3 worm cellular contexts compared by ENCODE assay signal in the genomic region with DNA sequence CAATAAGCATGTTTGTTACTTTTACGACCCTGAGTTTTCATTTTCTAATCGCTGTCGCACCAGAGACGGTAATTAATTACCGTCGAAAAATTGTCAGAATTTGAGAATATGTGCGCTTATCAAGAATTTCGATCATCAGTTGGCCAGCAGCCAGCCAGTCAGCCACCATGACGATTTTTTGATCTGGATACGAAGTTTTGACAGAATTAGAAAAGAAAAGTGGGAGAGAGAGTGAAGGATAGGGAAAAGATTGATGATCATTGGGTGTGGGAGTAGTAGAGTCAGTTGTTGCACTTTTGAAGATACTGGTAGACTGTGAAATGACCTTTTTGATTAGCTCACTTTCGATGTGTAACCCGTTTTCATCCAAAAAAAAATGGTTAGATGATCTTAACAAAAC.
A peak's percentile ranks its signal among the peaks of the same experiment; 100 is the strongest.
TF ChIP-seq lines count a peak whose summit lies in the region.

No protein-coding gene starts in this region.

TF ChIP-seq in whole organism, L1 larva, 84 proteins besides CTCF, POLR2A, EP300 and RAD21 (continued from another document):
- TF ChIP-seq mef-2 (tag; optimal IDR thresholded peaks at IDR 0.05; lab: Kevin White, UChicago) = peak; percentile 21
- TF ChIP-seq snu-23 (GFP tag; optimal IDR thresholded peaks at IDR 0.05; lab: Kevin White, UChicago) = peak; percentile 60
- no peak for TF ChIP-seq nhr-76 (tag; optimal IDR thresholded peaks at IDR 0.05; lab: Kevin White, UChicago)
- TF ChIP-seq nhr-85 (tag; lab: Kevin White, UChicago) = peak; percentile 96
- no peak for TF ChIP-seq ama-1 (optimal IDR thresholded peaks at IDR 0.05; lab: Kevin White, UChicago)
- TF ChIP-seq swsn-7 (tag; optimal IDR thresholded peaks at IDR 0.05; lab: Kevin White, UChicago) = peak; percentile 4
- peak; percentile 81 for TF ChIP-seq lin-14 (GFP tag; optimal IDR thresholded peaks at IDR 0.05; lab: Kevin White, UChicago)
- no peak for TF ChIP-seq fos-1 (tag; optimal IDR thresholded peaks at IDR 0.05; lab: Kevin White, UChicago)
- peak in 1 of 2 experiments; percentile 4 for TF ChIP-seq efl-1 (optimal IDR thresholded peaks at IDR 0.05; lab: Kevin White, UChicago)
- no peak for TF ChIP-seq efl-1 (GFP tag; optimal IDR thresholded peaks at IDR 0.05 in 1 of 2; lab: Kevin White, UChicago)
- TF ChIP-seq lin-35 (GFP tag; optimal IDR thresholded peaks at IDR 0.05; lab: Kevin White, UChicago) = peak in 1 of 2 experiments; percentile 10
- peak; percentile 75 for TF ChIP-seq nhr-71 (tag; optimal IDR thresholded peaks at IDR 0.05; lab: Kevin White, UChicago)
- peak; percentile 53 for TF ChIP-seq nhr-47 (tag; optimal IDR thresholded peaks at IDR 0.05; lab: Kevin White, UChicago)

TF ChIP-seq in whole organism, L2 larva, 48 proteins besides CTCF, POLR2A, EP300 and RAD21 (continued from another document):
- TF ChIP-seq ztf-11 (tag; optimal IDR thresholded peaks at IDR 0.05; lab: Kevin White, UChicago) = no peak
- TF ChIP-seq elt-1 (tag; optimal IDR thresholded peaks at IDR 0.05; lab: Kevin White, UChicago) = peak; percentile 31
- TF ChIP-seq ceh-82 (tag; optimal IDR thresholded peaks at IDR 0.05; lab: Kevin White, UChicago) = no peak
- TF ChIP-seq sma-3 (GFP tag; optimal IDR thresholded peaks at IDR 0.05; lab: Kevin White, UChicago) = peak; percentile 10
- no peak for TF ChIP-seq lin-11 (tag; optimal IDR thresholded peaks at IDR 0.05; lab: Kevin White, UChicago)
- TF ChIP-seq ztf-1 (GFP tag; conservative IDR thresholded peaks at IDR 0.05; lab: Robert Waterston, UW) = no peak
- no peak for TF ChIP-seq mbf-1 (tag; optimal IDR thresholded peaks at IDR 0.05; lab: Kevin White, UChicago)
- TF ChIP-seq peb-1 (tag; optimal IDR thresholded peaks at IDR 0.05; lab: Kevin White, UChicago) = no peak
- TF ChIP-seq unc-39 (tag; optimal IDR thresholded peaks at IDR 0.05; lab: Kevin White, UChicago) = no peak
- peak; percentile 33 for TF ChIP-seq lin-13 (GFP tag; optimal IDR thresholded peaks at IDR 0.05; lab: Kevin White, UChicago)
- no peak for TF ChIP-seq alr-1 (tag; optimal IDR thresholded peaks at IDR 0.05; lab: Kevin White, UChicago)
- peak; percentile 13 for TF ChIP-seq fos-1 (tag; optimal IDR thresholded peaks at IDR 0.05; lab: Kevin White, UChicago)
- TF ChIP-seq blmp-1 (tag; optimal IDR thresholded peaks at IDR 0.05; lab: Kevin White, UChicago; ENCODE audit: insufficient read depth) = peak; percentile 97
- no peak for TF ChIP-seq ZK546.5 (tag; optimal IDR thresholded peaks at IDR 0.05; lab: Kevin White, UChicago)
- peak; percentile 9 for TF ChIP-seq mab-5 (tag; optimal IDR thresholded peaks at IDR 0.05; lab: Kevin White, UChicago)
- peak; percentile 83 for TF ChIP-seq sma-9 (GFP tag; optimal IDR thresholded peaks at IDR 0.05; lab: Kevin White, UChicago)
- no peak for TF ChIP-seq sma-9 (tag; optimal IDR thresholded peaks at IDR 0.05; lab: Kevin White, UChicago)
- peak; percentile 54 for TF ChIP-seq nhr-129 (tag; optimal IDR thresholded peaks at IDR 0.05; lab: Kevin White, UChicago)
- no peak for TF ChIP-seq mdl-1 (tag; optimal IDR thresholded peaks at IDR 0.05; lab: Kevin White, UChicago)
- peak; percentile 55 for TF ChIP-seq ama-1 (optimal IDR thresholded peaks at IDR 0.05; lab: Kevin White, UChicago)
- TF ChIP-seq lin-39 (tag; optimal IDR thresholded peaks at IDR 0.05; lab: Kevin White, UChicago) = no peak
- TF ChIP-seq unc-62 (GFP tag; optimal IDR thresholded peaks at IDR 0.05; lab: Kevin White, UChicago) = peak; percentile 7
- peak; percentile 16 for TF ChIP-seq nhr-21 (tag; optimal IDR thresholded peaks at IDR 0.05; lab: Kevin White, UChicago)
- peak; percentile 82 for TF ChIP-seq nhr-25 (tag; optimal IDR thresholded peaks at IDR 0.05; lab: Kevin White, UChicago)
- TF ChIP-seq skn-1 (tag; optimal IDR thresholded peaks at IDR 0.05; lab: Kevin White, UChicago) = no peak
- TF ChIP-seq elt-3 (tag; optimal IDR thresholded peaks at IDR 0.05; lab: Kevin White, UChicago) = no peak
- TF ChIP-seq gmeb-1 (tag; optimal IDR thresholded peaks at IDR 0.05; lab: Kevin White, UChicago) = no peak
- TF ChIP-seq crh-2 (tag; optimal IDR thresholded peaks at IDR 0.05; lab: Kevin White, UChicago) = no peak
- TF ChIP-seq nhr-11 (tag; optimal IDR thresholded peaks at IDR 0.05; lab: Kevin White, UChicago) = no peak
- TF ChIP-seq egl-27 (tag; optimal IDR thresholded peaks at IDR 0.05; lab: Kevin White, UChicago) = peak; percentile 67
- TF ChIP-seq F13H6.1 (tag; optimal IDR thresholded peaks at IDR 0.05; lab: Kevin White, UChicago) = peak; percentile 21
- TF ChIP-seq unc-55 (GFP tag; optimal IDR thresholded peaks at IDR 0.05; lab: Kevin White, UChicago) = no peak
- TF ChIP-seq zag-1 (tag; optimal IDR thresholded peaks at IDR 0.05; lab: Kevin White, UChicago) = no peak
- no peak for TF ChIP-seq aly-2 (tag; optimal IDR thresholded peaks at IDR 0.05; lab: Kevin White, UChicago)

TF ChIP-seq in whole organism, L3 larva, 47 proteins besides CTCF, POLR2A, EP300 and RAD21 (continued from another document):
- TF ChIP-seq nhr-23 (tag; optimal IDR thresholded peaks at IDR 0.05; lab: Kevin White, UChicago) = peak; percentile 32
- TF ChIP-seq hmg-11 (tag; optimal IDR thresholded peaks at IDR 0.05; lab: Kevin White, UChicago) = no peak
- no peak for TF ChIP-seq ceh-82 (tag; optimal IDR thresholded peaks at IDR 0.05; lab: Kevin White, UChicago)
- TF ChIP-seq elt-1 (tag; optimal IDR thresholded peaks at IDR 0.05; lab: Kevin White, UChicago) = peak; percentile 72
- no peak for TF ChIP-seq ztf-4 (tag; optimal IDR thresholded peaks at IDR 0.05; lab: Kevin White, UChicago)
- no peak for TF ChIP-seq mml-1 (tag; optimal IDR thresholded peaks at IDR 0.05; lab: Kevin White, UChicago)
- peak; percentile 74 for TF ChIP-seq nhr-25 (tag; optimal IDR thresholded peaks at IDR 0.05; lab: Kevin White, UChicago)
- TF ChIP-seq egl-27 (tag; optimal IDR thresholded peaks at IDR 0.05; lab: Kevin White, UChicago) = no peak
- no peak for TF ChIP-seq nhr-11 (tag; optimal IDR thresholded peaks at IDR 0.05; lab: Kevin White, UChicago)
- TF ChIP-seq lin-39 (tag; optimal IDR thresholded peaks at IDR 0.05; lab: Kevin White, UChicago) = peak; percentile 88
- no peak for TF ChIP-seq nhr-237 (tag; optimal IDR thresholded peaks at IDR 0.05; lab: Kevin White, UChicago)
- TF ChIP-seq unc-62 (GFP tag; optimal IDR thresholded peaks at IDR 0.05; lab: Kevin White, UChicago) = peak; percentile 76
- TF ChIP-seq elt-3 (tag; optimal IDR thresholded peaks at IDR 0.05; lab: Kevin White, UChicago) = no peak
- TF ChIP-seq daf-12 (tag; optimal IDR thresholded peaks at IDR 0.05; lab: Kevin White, UChicago) = no peak
- peak; percentile 5 for TF ChIP-seq lin-15B (tag; optimal IDR thresholded peaks at IDR 0.05; lab: Kevin White, UChicago)
- TF ChIP-seq tbx-2 (tag; optimal IDR thresholded peaks at IDR 0.05; lab: Kevin White, UChicago) = no peak
